Fruit fly (Drosophila melanogaster) whole organism, wandering third instar larva: Measurements from ENCODE around the gene ea.
A peak's percentile ranks its signal among the peaks of the same experiment; 100 is the strongest.

Experiments
- Abd-B ChIP-seq: fragments of >200 bp; optimal IDR thresholded peaks from 2 replicates; lab custom pipeline; 2017; ENCODE audit warnings: missing biosample characterization, missing genetic modification characterization
- CG9705 ChIP-seq: fragments of 200-800 bp; sonication (Bioruptor generic); optimal IDR thresholded peaks from 2 replicates; lab custom pipeline; 2018; ENCODE audit warnings: missing biosample characterization, mild to moderate bottlenecking, missing genetic modification characterization
- CrebA ChIP-seq: fragments of 200-800 bp; sonication (Bioruptor generic); optimal IDR thresholded peaks from 2 replicates; lab custom pipeline; 2016; ENCODE audit warnings: missing biosample characterization, mild to moderate bottlenecking, missing genetic modification characterization, borderline replicate concordance
- Dfd ChIP-seq: fragments of >200 bp; optimal IDR thresholded peaks from 2 replicates; lab custom pipeline; 2017; ENCODE audit warnings: missing biosample characterization, missing genetic modification characterization
- Dif ChIP-seq: fragments of 200-275, 200-300 bp; sonication (Bioruptor generic); optimal IDR thresholded peaks from 2 replicates; lab custom pipeline; 2018; ENCODE audit warnings: missing biosample characterization, missing genetic modification characterization; ENCODE audit not compliant: partially characterized antibody
- HLH106 ChIP-seq: fragments of 200-800 bp; optimal IDR thresholded peaks from 3 replicates; lab custom pipeline; 2019; ENCODE audit warnings: missing biosample characterization, mild to moderate bottlenecking, missing genetic modification characterization, moderate library complexity
- Hnf4 ChIP-seq: fragments of 200-800 bp; sonication (Bioruptor generic); optimal IDR thresholded peaks from 2 replicates; lab custom pipeline; 2016; ENCODE audit warnings: missing biosample characterization, mild to moderate bottlenecking, missing genetic modification characterization
- Hr78 ChIP-seq: fragments of >200 bp; optimal IDR thresholded peaks from 2 replicates; lab custom pipeline; 2017; ENCODE audit warnings: missing biosample characterization, missing genetic modification characterization
- Hr83 ChIP-seq: fragments of 200-300 bp; sonication (Bioruptor generic); optimal IDR thresholded peaks from 2 replicates; lab custom pipeline; 2016; ENCODE audit warnings: missing biosample characterization, mild to moderate bottlenecking, missing genetic modification characterization, moderate library complexity; ENCODE audit not compliant: poor library complexity, severe bottlenecking
- Jra ChIP-seq: sonication (Bioruptor generic); optimal IDR thresholded peaks from 2 replicates; lab custom pipeline; 2016; ENCODE audit warnings: missing biosample characterization, missing genetic modification characterization
- Mio ChIP-seq: sonication (Bioruptor generic); optimal IDR thresholded peaks from 2 replicates; lab custom pipeline; 2016; ENCODE audit warnings: missing biosample characterization, missing genetic modification characterization
- Myc ChIP-seq: fragments of >200 bp; optimal IDR thresholded peaks from 2 replicates; lab custom pipeline; 2017
- N ChIP-seq: fragments of >200 bp; optimal IDR thresholded peaks from 2 replicates; lab custom pipeline; 2018; ENCODE audit warnings: missing biosample characterization, missing external identifiers, missing genetic modification characterization
- OdsH ChIP-seq: fragments of 200-800 bp; sonication (Bioruptor generic); optimal IDR thresholded peaks from 2 replicates; lab custom pipeline; 2016; ENCODE audit warnings: missing biosample characterization, mild to moderate bottlenecking, missing genetic modification characterization
- Rel ChIP-seq, 2 experiments: fragments of 200-800 bp; sonication (Bioruptor generic) in 1 of 2; optimal IDR thresholded peaks; 2 replicates in 1 of 2; 3 replicates in 1 of 2; lab custom pipeline; 2016 to 2019; ENCODE audit warnings: mild to moderate bottlenecking in 2 of 2, missing biosample characterization in 2 of 2, missing genetic modification characterization in 2 of 2, moderate library complexity in 1 of 2
- Vsx2 ChIP-seq: fragments of 200-300, 225-300 bp; sonication (Bioruptor generic); optimal IDR thresholded peaks from 2 replicates; lab custom pipeline; 2018; ENCODE audit warnings: missing biosample characterization, missing genetic modification characterization; ENCODE audit not compliant: partially characterized antibody
- br ChIP-seq: fragments of 200-800 bp; sonication (Bioruptor generic); optimal IDR thresholded peaks from 2 replicates; lab custom pipeline; 2016; ENCODE audit warnings: missing biosample characterization, missing genetic modification characterization
- brk ChIP-seq: fragments of 200-800 bp; sonication (Bioruptor generic); optimal IDR thresholded peaks from 2 replicates; lab custom pipeline; 2016; ENCODE audit warnings: missing biosample characterization, mild to moderate bottlenecking, missing genetic modification characterization
- dl ChIP-seq, 2 experiments: fragments of 175-275, 200-275 bp in 1 of 2; fragments of 200-275 bp in 1 of 2; sonication (Bioruptor generic); optimal IDR thresholded peaks; lab custom pipeline; 2018; ENCODE audit warnings: mild to moderate bottlenecking in 2 of 2, missing biosample characterization in 2 of 2, missing genetic modification characterization in 2 of 2, moderate library complexity in 2 of 2; ENCODE audit not compliant: partially characterized antibody in 2 of 2, insufficient read depth in 1 of 2
- dmrt93B ChIP-seq: fragments of 200-800 bp; sonication (Bioruptor generic); optimal IDR thresholded peaks from 2 replicates; lab custom pipeline; 2018; ENCODE audit warnings: missing biosample characterization, mild to moderate bottlenecking, missing genetic modification characterization
- ey ChIP-seq: fragments of 200-800 bp; sonication (Bioruptor generic); optimal IDR thresholded peaks from 2 replicates; lab custom pipeline; 2016; ENCODE audit warnings: missing biosample characterization, missing genetic modification characterization
- foxo ChIP-seq, 2 experiments: fragments of 200-800 bp; sonication (Bioruptor generic); optimal IDR thresholded peaks; 2 replicates in 1 of 2; 3 replicates in 1 of 2; lab custom pipeline; 2016 to 2017; ENCODE audit warnings: missing biosample characterization in 2 of 2, missing genetic modification characterization in 2 of 2
- fru ChIP-seq: fragments of 200-800 bp; sonication (Bioruptor generic); optimal IDR thresholded peaks from 3 replicates; lab custom pipeline; 2016; ENCODE audit warnings: missing biosample characterization, mild to moderate bottlenecking, missing genetic modification characterization
- h ChIP-seq: fragments of 200-800 bp; sonication (Bioruptor generic); optimal IDR thresholded peaks from 3 replicates; lab custom pipeline; 2016; ENCODE audit warnings: missing biosample characterization, mild to moderate bottlenecking, missing genetic modification characterization
- pan ChIP-seq: fragments of >200 bp; optimal IDR thresholded peaks from 2 replicates; lab custom pipeline; 2017
- psq ChIP-seq: fragments of 200-800 bp; sonication (Bioruptor generic); optimal IDR thresholded peaks from 3 replicates; lab custom pipeline; 2017; ENCODE audit warnings: missing biosample characterization, mild to moderate bottlenecking, missing genetic modification characterization, moderate library complexity
- rgr ChIP-seq: fragments of 200-800 bp; sonication (Bioruptor generic); optimal IDR thresholded peaks from 3 replicates; lab custom pipeline; 2016; ENCODE audit warnings: missing biosample characterization, mild to moderate bottlenecking, missing genetic modification characterization
- sage ChIP-seq: fragments of 200-800 bp; sonication (Bioruptor generic); optimal IDR thresholded peaks from 2 replicates; lab custom pipeline; 2016; ENCODE audit warnings: missing biosample characterization, mild to moderate bottlenecking, missing genetic modification characterization
- sv ChIP-seq: fragments of 200-800 bp; sonication (Bioruptor generic); optimal IDR thresholded peaks from 3 replicates; lab custom pipeline; 2016; ENCODE audit warnings: missing biosample characterization, missing genetic modification characterization
- usp ChIP-seq: fragments of >200 bp; optimal IDR thresholded peaks from 2 replicates; lab custom pipeline; 2017; ENCODE audit warnings: missing biosample characterization, missing genetic modification characterization
- woc ChIP-seq: sonication (Bioruptor generic); optimal IDR thresholded peaks from 2 replicates; lab custom pipeline; 2016; ENCODE audit warnings: missing biosample characterization, mild to moderate bottlenecking, missing genetic modification characterization

The ea gene

dm6 chr3R:15287763-15288162 is 40.8 kb upstream of the ea start:
- TF ChIP-seq usp (GFP tag; lab: Kevin White, UChicago) (no peak), dl (GFP tag; optimal IDR thresholded peaks at IDR 0.05; lab: Kevin White, UChicago; ENCODE audit: insufficient read depth in 1 of 2, partially characterized antibody in 2 of 2) (peak; percentile 68 to 71), dmrt93B (GFP tag; lab: Kevin White, UChicago) (no peak), HLH106 (tag; lab: Kevin White, UChicago) (peak; percentile 30), Hr78 (GFP tag; lab: Kevin White, UChicago) (no peak), Vsx2 (peak; percentile 76), rgr (GFP tag; lab: Kevin White, UChicago) (peak; percentile 36), Dif (peak; percentile 86), Rel (GFP tag; optimal IDR thresholded peaks at IDR 0.05; lab: Kevin White, UChicago) (no peak), Rel (tag; optimal IDR thresholded peaks at IDR 0.05; lab: Kevin White, UChicago) (peak; percentile 39), h (GFP tag; lab: Kevin White, UChicago) (peak; percentile 5), Myc (lab: Kevin White, UChicago) (peak; percentile 73), foxo (GFP tag; optimal IDR thresholded peaks at IDR 0.05; lab: Kevin White, UChicago) (peak in 1 of 2 experiments; percentile 14)

- TF ChIP-seq pan: no peak
- TF ChIP-seq foxo (GFP tag; optimal IDR thresholded peaks at IDR 0.05; lab: Kevin White, UChicago): no peak
- TF ChIP-seq Rel (GFP tag; optimal IDR thresholded peaks at IDR 0.05; lab: Kevin White, UChicago): no peak
- no peak for TF ChIP-seq Rel (tag; optimal IDR thresholded peaks at IDR 0.05; lab: Kevin White, UChicago)
- no peak for TF ChIP-seq Dfd
- no peak for TF ChIP-seq Hnf4 (GFP tag; lab: Kevin White, UChicago)
- no peak for TF ChIP-seq Hr83 (GFP tag; lab: Kevin White, UChicago)
- TF ChIP-seq HLH106 (tag; lab: Kevin White, UChicago): no peak
- no peak for TF ChIP-seq Myc (lab: Kevin White, UChicago)
- TF ChIP-seq Hr78 (GFP tag; lab: Kevin White, UChicago): no peak
- TF ChIP-seq, all 38 proteins: peak for 0
Observed at dm6 chr3R:15288802-15289201, 39.7 kb upstream of the ea start.

dm6 chr3R:15289828-15290641 is 38.5 kb upstream of the ea start:
- no peak for TF ChIP-seq Rel (GFP tag; optimal IDR thresholded peaks at IDR 0.05; lab: Kevin White, UChicago)
- no peak for TF ChIP-seq Rel (tag; optimal IDR thresholded peaks at IDR 0.05; lab: Kevin White, UChicago)
- no peak for TF ChIP-seq usp (GFP tag; lab: Kevin White, UChicago)
- TF ChIP-seq Mio: no peak
- TF ChIP-seq brk (GFP tag; lab: Kevin White, UChicago): no peak
- no peak for TF ChIP-seq Abd-B (GFP tag; lab: Kevin White, UChicago)
- TF ChIP-seq ey (GFP tag; lab: Kevin White, UChicago): no peak

- no peak for TF ChIP-seq sage
- TF ChIP-seq brk (GFP tag; lab: Kevin White, UChicago): no peak
- peak in 1 of 2 experiments; percentile 7 for TF ChIP-seq dl (GFP tag; optimal IDR thresholded peaks at IDR 0.05; lab: Kevin White, UChicago; ENCODE audit: insufficient read depth in 1 of 2, partially characterized antibody in 2 of 2)
- no peak for TF ChIP-seq Mio
- TF ChIP-seq psq (GFP tag; lab: Kevin White, UChicago): no peak
- TF ChIP-seq woc (GFP tag; lab: Kevin White, UChicago): no peak
- TF ChIP-seq OdsH: peak; percentile 19
- TF ChIP-seq Myc (lab: Kevin White, UChicago): no peak
- no peak for TF ChIP-seq sv (GFP tag; lab: Kevin White, UChicago)
- no peak for TF ChIP-seq pan
- TF ChIP-seq N: peak; percentile 45
- no peak for TF ChIP-seq Abd-B (GFP tag; lab: Kevin White, UChicago)
- no peak for TF ChIP-seq dmrt93B (GFP tag; lab: Kevin White, UChicago)
- peak in 1 of 2 experiments; percentile 23 for TF ChIP-seq foxo (GFP tag; optimal IDR thresholded peaks at IDR 0.05; lab: Kevin White, UChicago)
- no peak for TF ChIP-seq HLH106 (tag; lab: Kevin White, UChicago)
- no peak for TF ChIP-seq CG9705 (GFP tag; lab: Kevin White, UChicago)
- peak; percentile 68 for TF ChIP-seq Dif
- no peak for TF ChIP-seq usp (GFP tag; lab: Kevin White, UChicago)
- TF ChIP-seq CrebA (GFP tag; lab: Kevin White, UChicago): no peak
- peak; percentile 21 for TF ChIP-seq Vsx2
- no peak for TF ChIP-seq Dfd
- peak; percentile 78 for TF ChIP-seq Hr83 (GFP tag; lab: Kevin White, UChicago)
- TF ChIP-seq h (GFP tag; lab: Kevin White, UChicago): peak; percentile 68
- TF ChIP-seq Hnf4 (GFP tag; lab: Kevin White, UChicago): no peak
- peak; percentile 46 for TF ChIP-seq br (GFP tag; lab: Kevin White, UChicago)
- TF ChIP-seq fru (GFP tag; lab: Kevin White, UChicago): no peak
- TF ChIP-seq Jra (GFP tag; lab: Kevin White, UChicago): peak; percentile 55
Observed at dm6 chr3R:15290642-15291118, 37.8 kb upstream of the ea start, which contains the start of gene CG45218. CG45218 (minus strand) TSS chr3R:15290799.
